Fruit fly (Drosophila melanogaster) whole organism, embryonic: ENCODE measurements around the gene CG32832.

ENCODE experiments used
- B-H1 ChIP-seq: fragments of 200-800 bp; sonication (Bioruptor generic); IDR thresholded peaks from 3 replicates; pipeline ENCODE4 v1.3.6; 2022; ENCODE audit warnings: missing biosample characterization, missing genetic modification characterization
- BEAF-32 ChIP-seq: fragments of 200-800 bp; sonication (Bioruptor generic); optimal IDR thresholded peaks from 3 replicates; lab custom pipeline; 2017; ENCODE audit warnings: missing biosample characterization, missing genetic modification characterization, mild to moderate bottlenecking, moderate library complexity, missing genetic modification reagents
- CG10209 ChIP-seq: fragments of 200-800 bp; sonication (Bioruptor generic); optimal IDR thresholded peaks from 3 replicates; lab custom pipeline; 2017; ENCODE audit warnings: missing biosample characterization, mild to moderate bottlenecking, missing genetic modification characterization, missing genetic modification reagents
- CG10654 ChIP-seq: fragments of 200-800 bp; sonication (Bioruptor generic); optimal IDR thresholded peaks from 2 replicates; lab custom pipeline; 2016; ENCODE audit warnings: missing biosample characterization, missing genetic modification characterization
- CG11085 ChIP-seq: fragments of 200-800 bp; sonication (Bioruptor generic); IDR thresholded peaks from 2 replicates; pipeline ENCODE4 v1.3.6; 2022; ENCODE audit warnings: missing biosample characterization, missing genetic modification characterization
- CG11695 ChIP-seq: fragments of 200-800 bp; sonication (Bioruptor generic); IDR thresholded peaks from 3 replicates; pipeline ENCODE4 v1.3.6; 2022; ENCODE audit warnings: missing biosample characterization, missing genetic modification characterization
- CG12104 ChIP-seq: fragments of 200-800 bp; sonication (Bioruptor generic); optimal IDR thresholded peaks from 3 replicates; lab custom pipeline; 2016; ENCODE audit warnings: missing biosample characterization, missing genetic modification characterization
- CG12391 ChIP-seq: fragments of 200-800 bp; sonication (Bioruptor generic); optimal IDR thresholded peaks from 3 replicates; lab custom pipeline; 2018; ENCODE audit warnings: missing biosample characterization, mild to moderate bottlenecking, missing genetic modification characterization, moderate library complexity
- CG12744 ChIP-seq: fragments of 200-800 bp; sonication (Bioruptor generic); optimal IDR thresholded peaks from 2 replicates; lab custom pipeline; 2016; ENCODE audit warnings: missing biosample characterization, missing genetic modification characterization
- CG14667 ChIP-seq: fragments of 200-800 bp; sonication (Bioruptor generic); IDR thresholded peaks from 2 replicates; pipeline ENCODE4 v1.3.6; 2022; ENCODE audit warnings: missing biosample characterization, missing genetic modification characterization
- CG15696 ChIP-seq: fragments of 200-800 bp; sonication (Bioruptor generic); optimal IDR thresholded peaks from 2 replicates; lab custom pipeline; 2019; ENCODE audit warnings: missing biosample characterization, mild to moderate bottlenecking, missing genetic modification characterization, moderate library complexity
- CG1602 ChIP-seq: fragments of 200-800 bp; sonication (Bioruptor generic); optimal IDR thresholded peaks from 3 replicates; lab custom pipeline; 2016; ENCODE audit warnings: missing biosample characterization, missing genetic modification characterization
- CG2712 ChIP-seq: fragments of 200-800 bp; optimal IDR thresholded peaks from 3 replicates; lab custom pipeline; 2019; ENCODE audit warnings: missing biosample characterization, mild to moderate bottlenecking, missing genetic modification characterization, moderate library complexity
- CG3163 ChIP-seq: fragments of 200-800 bp; sonication (Bioruptor generic); optimal IDR thresholded peaks from 3 replicates; lab custom pipeline; 2016; ENCODE audit warnings: missing biosample characterization, missing genetic modification characterization
- CG32772 ChIP-seq: fragments of 200-800 bp; sonication (Bioruptor generic); IDR thresholded peaks from 2 replicates; pipeline ENCODE4 v1.3.6; 2022; ENCODE audit warnings: missing biosample characterization, missing genetic modification characterization
- CG3281 ChIP-seq: fragments of 200-800 bp; sonication (Bioruptor generic); optimal IDR thresholded peaks from 3 replicates; lab custom pipeline; 2017; ENCODE audit warnings: missing biosample characterization, mild to moderate bottlenecking, missing genetic modification characterization
- CG6175 ChIP-seq: fragments of 200-800 bp; sonication (Bioruptor generic); IDR thresholded peaks from 3 replicates; pipeline ENCODE4 v1.3.6; 2022; ENCODE audit warnings: missing biosample characterization, missing genetic modification characterization
- CG7271 ChIP-seq: fragments of 200-800 bp; sonication (Bioruptor generic); optimal IDR thresholded peaks from 2 replicates; lab custom pipeline; 2018; ENCODE audit warnings: missing biosample characterization, mild to moderate bottlenecking, missing genetic modification characterization, moderate library complexity
- CG7839 ChIP-seq: fragments of 200-800 bp; sonication (Bioruptor generic); optimal IDR thresholded peaks from 3 replicates; lab custom pipeline; 2018; ENCODE audit warnings: missing biosample characterization, mild to moderate bottlenecking, missing genetic modification characterization, moderate library complexity
- CG8290 ChIP-seq, 3 experiments: fragments of 200-800 bp; sonication (Bioruptor generic); optimal IDR thresholded peaks; 2 replicates each; lab custom pipeline; 2016 to 2019; ENCODE audit warnings: missing biosample characterization in 3 of 3, missing genetic modification characterization in 3 of 3, mild to moderate bottlenecking in 2 of 3, moderate library complexity in 1 of 3
- CG9437 ChIP-seq: fragments of 200-800 bp; sonication (Bioruptor generic); optimal IDR thresholded peaks from 2 replicates; lab custom pipeline; 2018; ENCODE audit warnings: missing biosample characterization, mild to moderate bottlenecking, missing genetic modification characterization
- Dp ChIP-seq: fragments of 200-800 bp; sonication (Bioruptor generic); optimal IDR thresholded peaks from 2 replicates; lab custom pipeline; 2018; ENCODE audit warnings: missing biosample characterization, mild to moderate bottlenecking, missing genetic modification characterization, moderate library complexity
- Gug ChIP-seq: fragments of 200-800 bp; sonication (Bioruptor generic); IDR thresholded peaks from 4 replicates; pipeline ENCODE4 v1.3.6; 2022; ENCODE audit warnings: missing biosample characterization, missing genetic modification characterization
- HLH4C ChIP-seq: fragments of 200-800 bp; sonication (Bioruptor generic); IDR thresholded peaks from 3 replicates; pipeline ENCODE4 v1.3.6; 2022; ENCODE audit warnings: missing biosample characterization, missing genetic modification characterization; ENCODE audit not compliant: partially characterized antibody
- Lim3 ChIP-seq: fragments of 200-800 bp; sonication (Bioruptor generic); IDR thresholded peaks from 2 replicates; pipeline ENCODE4 v1.3.6; 2022; ENCODE audit warnings: missing biosample characterization, missing genetic modification characterization
- Pdp1 ChIP-seq, 2 experiments: fragments of 200-800 bp; sonication (Bioruptor generic); optimal IDR thresholded peaks; 3 replicates each; lab custom pipeline; 2016; ENCODE audit warnings: missing biosample characterization in 2 of 2, missing genetic modification characterization in 2 of 2, mild to moderate bottlenecking in 1 of 2, moderate library complexity in 1 of 2
- Ptx1 ChIP-seq: fragments of 200-800 bp; sonication (Bioruptor generic); IDR thresholded peaks from 2 replicates; pipeline ENCODE4 v1.3.6; 2022; ENCODE audit warnings: missing biosample characterization, missing genetic modification characterization
- Rx ChIP-seq: fragments of 200-800 bp; sonication (Bioruptor generic); IDR thresholded peaks from 2 replicates; pipeline ENCODE4 v1.3.6; 2022; ENCODE audit warnings: missing biosample characterization, missing genetic modification characterization
- Scr ChIP-seq: fragments of 200-800 bp; sonication (Bioruptor generic); IDR thresholded peaks from 2 replicates; pipeline ENCODE4 v1.3.6; 2022; ENCODE audit warnings: missing biosample characterization, missing genetic modification characterization; ENCODE audit not compliant: partially characterized antibody
- amos ChIP-seq: fragments of 200-800 bp; sonication (Bioruptor generic); IDR thresholded peaks from 2 replicates; pipeline ENCODE4 v1.3.6; 2022; ENCODE audit warnings: missing biosample characterization, missing genetic modification characterization; ENCODE audit not compliant: partially characterized antibody
- aop ChIP-seq: fragments of 200-800 bp; sonication (Bioruptor generic); IDR thresholded peaks from 2 replicates; pipeline ENCODE4 v1.3.6; 2022; ENCODE audit warnings: missing biosample characterization, missing genetic modification characterization
- cad ChIP-seq: fragments of >200 bp; optimal IDR thresholded peaks from 2 replicates; lab custom pipeline; 2017; ENCODE audit warnings: missing biosample characterization, missing genetic modification characterization
- cas ChIP-seq: fragments of 200-800 bp; sonication (Bioruptor generic); IDR thresholded peaks from 2 replicates; pipeline ENCODE4 v1.3.6; 2022; ENCODE audit warnings: missing biosample characterization, missing genetic modification characterization
- esg ChIP-seq: fragments of 200-800 bp; sonication (Bioruptor generic); conservative IDR thresholded peaks from 2 replicates; pipeline ENCODE4 v1.3.6; 2022; ENCODE audit warnings: missing biosample characterization, missing genetic modification characterization
- eve ChIP-seq, 2 experiments: fragments of >200 bp; optimal IDR thresholded peaks; 2 replicates each; lab custom pipeline; 2017; ENCODE audit warnings: missing biosample characterization in 2 of 2, missing genetic modification characterization in 2 of 2
- eyg ChIP-seq: fragments of 200-800 bp; sonication (Bioruptor generic); optimal IDR thresholded peaks from 3 replicates; lab custom pipeline; 2016; ENCODE audit warnings: missing biosample characterization, missing genetic modification characterization
- fru ChIP-seq: fragments of >200 bp; optimal IDR thresholded peaks from 2 replicates; lab custom pipeline; 2017
- gce ChIP-seq: fragments of 200-800 bp; sonication (Bioruptor generic); IDR thresholded peaks from 3 replicates; pipeline ENCODE4 v1.3.6; 2022; ENCODE audit warnings: missing biosample characterization, missing genetic modification characterization
- nerfin-2 ChIP-seq: fragments of 200-800 bp; sonication (Bioruptor generic); IDR thresholded peaks from 2 replicates; pipeline ENCODE4 v1.3.6; 2022; ENCODE audit warnings: missing biosample characterization, missing genetic modification characterization; ENCODE audit not compliant: partially characterized antibody
- org-1 ChIP-seq: fragments of 200-800 bp; sonication (Bioruptor generic); optimal IDR thresholded peaks from 2 replicates; lab custom pipeline; 2017; ENCODE audit warnings: missing biosample characterization, missing genetic modification characterization
- pfk ChIP-seq: fragments of 200-800 bp; sonication (Bioruptor generic); optimal IDR thresholded peaks from 2 replicates; lab custom pipeline; 2018; ENCODE audit warnings: missing biosample characterization, mild to moderate bottlenecking, missing genetic modification characterization, moderate library complexity
- pzg ChIP-seq: fragments of 200-800 bp; sonication (Bioruptor generic); optimal IDR thresholded peaks from 3 replicates; lab custom pipeline; 2018; ENCODE audit warnings: missing biosample characterization, mild to moderate bottlenecking, missing genetic modification characterization, moderate library complexity
- rib ChIP-seq: fragments of 200-800 bp; sonication (Bioruptor generic); IDR thresholded peaks from 2 replicates; pipeline ENCODE4 v1.3.6; 2022; ENCODE audit warnings: missing biosample characterization, missing genetic modification characterization
- sna ChIP-seq: fragments of 200-800 bp; sonication (Bioruptor generic); IDR thresholded peaks from 2 replicates; pipeline ENCODE4 v1.3.6; 2022; ENCODE audit warnings: missing biosample characterization, missing genetic modification characterization; ENCODE audit not compliant: partially characterized antibody
- so ChIP-seq: fragments of 200-800 bp; sonication (Bioruptor generic); IDR thresholded peaks from 3 replicates; pipeline ENCODE4 v1.3.6; 2022; ENCODE audit warnings: missing biosample characterization, missing genetic modification characterization
- sug ChIP-seq: fragments of 200-800 bp; optimal IDR thresholded peaks from 2 replicates; lab custom pipeline; 2019; ENCODE audit warnings: missing biosample characterization, mild to moderate bottlenecking, missing genetic modification characterization, moderate library complexity
- tll ChIP-seq, 2 experiments: fragments of 200-800 bp in 1 of 2; fragments of >200 bp in 1 of 2; sonication (Bioruptor generic) in 1 of 2; optimal IDR thresholded peaks; 2 replicates each; lab custom pipeline; 2017 to 2019; ENCODE audit warnings: missing biosample characterization in 2 of 2, missing genetic modification characterization in 2 of 2, mild to moderate bottlenecking in 1 of 2, moderate library complexity in 1 of 2
- usp ChIP-seq: fragments of >200 bp; optimal IDR thresholded peaks from 2 replicates; lab custom pipeline; 2017; ENCODE audit warnings: missing biosample characterization, missing genetic modification characterization
- wor ChIP-seq: fragments of 200-800 bp; sonication (Bioruptor generic); IDR thresholded peaks from 2 replicates; pipeline ENCODE4 v1.3.6; 2022; ENCODE audit warnings: missing biosample characterization, missing genetic modification characterization
- z ChIP-seq: fragments of 200-800 bp; sonication (Bioruptor generic); IDR thresholded peaks from 3 replicates; pipeline ENCODE4 v1.3.6; 2022; ENCODE audit warnings: missing biosample characterization, missing genetic modification characterization

CG32832 gene

dm6 chr2L:16887660-16888573, 8.8 kb upstream of the CG32832 start, which contains the start of the genes osi and tweek (continued):
- TF ChIP-seq BEAF-32 (GFP tag; lab: Kevin White, UChicago): peak; percentile 94
- peak; percentile 81 for TF ChIP-seq HLH4C
- TF ChIP-seq CG1602: peak; percentile 70
- no peak for TF ChIP-seq Lim3 (GFP tag; lab: Robert Waterston, UW)
- no peak for TF ChIP-seq cad
- TF ChIP-seq so: no peak
- no peak for TF ChIP-seq CG14667
- TF ChIP-seq tll (GFP tag; optimal IDR thresholded peaks at IDR 0.05; lab: Kevin White, UChicago): peak in 1 of 2 experiments; percentile 62
- peak; percentile 40 for TF ChIP-seq CG15696 (tag; lab: Kevin White, UChicago)
- TF ChIP-seq CG7271 (tag; lab: Kevin White, UChicago): no peak
- peak; percentile 86 for TF ChIP-seq CG12391 (tag; lab: Kevin White, UChicago)
- no peak for TF ChIP-seq rib (GFP tag; lab: Robert Waterston, UW)
- TF ChIP-seq CG7839: no peak
- peak; percentile 57 for TF ChIP-seq sug (tag; lab: Kevin White, UChicago)
- peak; percentile 40 for TF ChIP-seq nerfin-2
- peak; percentile 94 for TF ChIP-seq amos (GFP tag; lab: Robert Waterston, UW)
- TF ChIP-seq Rx: no peak
- TF ChIP-seq CG2712 (tag; lab: Kevin White, UChicago): no peak
- TF ChIP-seq CG11695 (GFP tag; lab: Robert Waterston, UW): no peak
- TF ChIP-seq eve (GFP tag; optimal IDR thresholded peaks at IDR 0.05; lab: Kevin White, UChicago): no peak
- TF ChIP-seq aop: no peak
- TF ChIP-seq pfk (GFP tag; lab: Kevin White, UChicago): no peak
- peak; percentile 64 for TF ChIP-seq pzg
- peak; percentile 33 to 93 for TF ChIP-seq Pdp1 (GFP tag; optimal IDR thresholded peaks at IDR 0.05; lab: Kevin White, UChicago)
- TF ChIP-seq Gug (GFP tag; lab: Robert Waterston, UW): peak; percentile 65; the same call in 2 of the 4 replicates
- no peak for TF ChIP-seq CG12744 (GFP tag; lab: Kevin White, UChicago)
- no peak for TF ChIP-seq fru (lab: Kevin White, UChicago)
- no peak for TF ChIP-seq cas
- peak; percentile 82 for TF ChIP-seq sna (GFP tag; lab: Robert Waterston, UW)
- TF ChIP-seq org-1: no peak
- TF ChIP-seq, all 482 proteins: peak for 243

dm6 chr2L:16886459-16886858, 7.4 kb upstream of the CG32832 start:
- TF ChIP-seq CG9437 (GFP tag; lab: Kevin White, UChicago) (no peak), CG10209 (no peak), wor (GFP tag; lab: Robert Waterston, UW) (no peak), CG10654 (GFP tag; lab: Kevin White, UChicago) (no peak), Scr (GFP tag; lab: Robert Waterston, UW) (no peak), gce (GFP tag; lab: Robert Waterston, UW) (no peak), usp (no peak), B-H1 (GFP tag; lab: Robert Waterston, UW) (no peak), CG3281 (GFP tag; lab: Kevin White, UChicago) (no peak), CG6175 (GFP tag; lab: Robert Waterston, UW) (no peak), Ptx1 (GFP tag; lab: Robert Waterston, UW) (no peak), z (GFP tag; lab: Robert Waterston, UW) (no peak), CG12104 (GFP tag; lab: Kevin White, UChicago) (no peak), CG12744 (GFP tag; lab: Kevin White, UChicago) (no peak), eyg (no peak), CG32772 (no peak), Dp (GFP tag; lab: Kevin White, UChicago) (no peak), esg (no peak), CG3163 (no peak), CG8290 (GFP tag; optimal IDR thresholded peaks at IDR 0.05; lab: Kevin White, UChicago) (no peak), CG8290 (tag; optimal IDR thresholded peaks at IDR 0.05; lab: Kevin White, UChicago) (peak in 1 of 2 experiments; percentile 45), CG11085 (no peak), CG2712 (tag; lab: Kevin White, UChicago) (no peak), sug (tag; lab: Kevin White, UChicago) (peak; percentile 44)
